Worm (Caenorhabditis elegans): Measurements from ENCODE around the gene npa-1.
A peak's percentile ranks its signal among the peaks of the same experiment; 100 is the strongest.

The npa-1 gene

DNA sequence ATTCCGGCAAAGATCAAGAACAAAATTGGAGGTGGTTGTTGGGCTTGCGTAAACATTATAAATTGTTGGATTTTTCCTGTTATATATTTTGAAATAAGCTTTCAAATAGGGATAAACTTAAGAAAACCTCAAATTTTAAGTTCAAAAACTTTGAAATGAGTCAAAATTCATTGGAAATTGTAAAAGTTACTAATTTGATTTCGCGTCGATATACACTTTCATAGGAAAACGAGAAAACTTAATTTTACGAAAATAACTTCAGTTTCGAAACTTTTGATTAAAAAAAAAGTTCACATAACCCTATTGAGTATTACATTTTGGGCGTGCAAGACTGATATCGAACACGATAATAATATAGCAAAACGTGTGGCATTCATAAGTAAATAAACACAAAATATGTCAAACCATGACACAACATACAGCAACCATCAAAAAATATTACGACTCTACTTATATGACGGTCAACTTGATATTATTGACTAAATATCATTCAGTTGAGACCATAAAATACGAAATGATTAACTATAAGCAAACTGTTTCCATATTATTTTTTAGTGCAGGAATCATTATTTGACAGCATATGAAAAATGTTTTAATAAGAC lies 20.6 kb downstream of the npa-1 start:
- TF ChIP-seq dao-5 (tag; optimal IDR thresholded peaks at IDR 0.05) (no peak), W03F9.2 (tag; optimal IDR thresholded peaks at IDR 0.05) (no peak), him-1 (tag; optimal IDR thresholded peaks at IDR 0.05) (no peak)

DNA sequence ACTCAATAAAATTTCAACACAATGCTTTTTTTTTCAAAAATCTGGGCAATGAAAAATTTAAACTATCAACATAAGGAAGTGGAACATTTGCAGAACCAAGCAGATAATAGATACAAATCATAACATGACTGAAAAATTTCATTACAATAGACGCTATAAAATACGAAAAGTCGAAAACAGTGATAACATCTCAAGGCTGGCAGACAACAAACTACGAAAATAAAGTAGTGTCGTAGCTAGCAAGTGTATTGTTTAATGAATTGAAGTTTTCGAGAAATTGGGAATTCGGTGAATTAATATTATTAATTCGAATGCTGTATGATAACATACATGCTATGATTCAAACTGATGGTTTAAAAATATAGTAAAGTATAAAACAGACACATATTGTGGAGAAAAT lies 21.2 kb downstream of the npa-1 start:
- TF ChIP-seq dao-5 (tag; optimal IDR thresholded peaks at IDR 0.05) (no peak), him-1 (tag; optimal IDR thresholded peaks at IDR 0.05) (no peak), W03F9.2 (tag; optimal IDR thresholded peaks at IDR 0.05) (no peak)

DNA sequence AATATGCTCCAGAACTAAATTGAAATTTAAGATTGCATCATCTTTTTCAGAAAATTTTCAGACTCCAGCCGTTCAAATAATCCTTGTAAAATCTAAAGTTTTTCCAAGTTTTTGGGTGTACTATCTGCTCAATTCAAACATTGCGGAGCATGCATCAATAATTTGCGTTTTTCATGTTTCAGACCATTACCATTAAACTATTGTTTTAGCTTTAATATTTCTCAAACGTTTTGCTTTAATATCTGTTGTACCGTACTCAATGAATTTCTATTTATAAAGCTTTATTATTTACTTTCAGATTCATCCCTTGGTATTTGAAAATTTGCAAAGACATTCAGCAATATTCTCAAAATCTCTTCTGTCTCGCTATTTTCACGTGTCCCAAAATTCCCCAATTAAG lies 27.7 kb downstream of the npa-1 start, which contains the start of gene odr-2:
TSS of gene odr-2 (plus strand) at position 301 of the 400 bp plus-strand sequence.
- TF ChIP-seq dao-5 (tag; optimal IDR thresholded peaks at IDR 0.05), result no peak
- TF ChIP-seq him-1 (tag; optimal IDR thresholded peaks at IDR 0.05), result no peak
- no peak for TF ChIP-seq W03F9.2 (tag; optimal IDR thresholded peaks at IDR 0.05)

DNA sequence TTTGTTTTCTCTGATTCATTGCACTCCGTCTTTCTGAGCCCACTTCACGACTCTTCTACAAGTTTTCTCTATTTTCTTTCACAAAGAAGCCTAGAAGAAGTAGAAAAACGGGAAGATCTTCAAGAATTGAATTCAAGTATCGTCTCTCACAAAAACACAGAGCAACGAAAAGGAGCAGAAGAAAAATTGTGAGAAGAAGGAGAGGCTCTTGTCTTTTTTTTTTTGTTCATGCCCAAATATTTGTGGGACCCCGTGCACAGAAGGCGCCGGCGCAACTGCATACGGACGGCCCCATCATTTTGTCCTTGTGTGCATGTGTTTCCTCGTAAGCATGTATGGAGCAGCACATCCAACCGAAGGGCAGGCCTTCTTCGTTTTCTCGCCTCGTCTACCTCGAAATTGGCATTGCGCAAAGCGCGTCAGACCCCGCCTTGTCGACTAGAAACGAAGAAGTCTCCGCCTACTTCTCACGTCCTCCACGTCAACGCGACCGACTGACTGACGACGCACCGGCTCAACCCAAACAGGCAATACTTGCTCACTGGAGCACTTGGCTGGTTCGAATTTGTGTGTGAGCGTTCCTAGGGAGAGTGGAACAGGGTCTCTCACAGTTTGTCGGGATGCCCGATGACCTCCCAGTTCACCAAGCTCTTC lies 31.0 kb downstream of the npa-1 start:
- TF ChIP-seq him-1 (tag; optimal IDR thresholded peaks at IDR 0.05), result peak; percentile 17
- no peak for TF ChIP-seq W03F9.2 (tag; optimal IDR thresholded peaks at IDR 0.05)
- no peak for TF ChIP-seq dao-5 (tag; optimal IDR thresholded peaks at IDR 0.05)

DNA sequence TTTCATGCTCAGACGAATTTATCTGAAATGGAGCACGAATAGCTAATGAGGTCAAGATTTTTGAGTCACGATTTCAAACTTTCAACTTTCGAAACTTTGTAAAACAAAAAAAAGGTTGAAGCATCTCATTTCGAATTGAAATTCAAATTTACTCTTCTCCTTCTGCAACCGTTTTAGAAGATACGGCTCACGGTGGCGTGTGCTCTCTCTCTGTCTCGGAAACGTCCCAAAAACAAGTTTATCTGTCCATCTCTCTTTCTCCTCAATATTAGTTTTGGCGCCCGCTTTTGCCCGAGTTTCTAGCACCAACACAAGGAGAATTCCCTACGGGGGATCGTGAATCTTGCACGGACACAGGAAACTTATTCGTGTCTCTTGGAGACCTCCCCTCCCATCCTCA lies 34.8 kb downstream of the npa-1 start:
- TF ChIP-seq dao-5 (tag; optimal IDR thresholded peaks at IDR 0.05) (no peak), him-1 (tag; optimal IDR thresholded peaks at IDR 0.05) (no peak), W03F9.2 (tag; optimal IDR thresholded peaks at IDR 0.05) (no peak)

DNA sequence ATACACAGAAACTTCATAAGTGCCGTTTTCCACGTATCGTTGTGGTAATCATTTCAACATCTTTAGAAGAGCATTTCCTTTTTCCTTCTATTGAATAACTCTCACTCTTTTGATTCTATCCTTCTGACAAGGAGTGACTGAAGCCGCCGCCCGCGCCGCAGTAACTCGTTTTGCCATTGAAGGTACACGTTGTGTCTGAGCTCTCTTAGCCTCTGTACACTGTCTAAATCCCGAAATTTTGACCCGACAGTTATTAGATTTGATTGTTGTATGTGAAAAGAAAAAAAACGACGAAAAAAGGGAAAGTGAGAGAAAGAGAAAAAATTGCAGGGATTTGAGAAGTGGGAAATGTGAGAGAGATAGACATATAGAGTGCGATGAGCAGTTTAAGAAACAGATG lies 35.7 kb downstream of the npa-1 start:
- no peak for TF ChIP-seq dao-5 (tag; optimal IDR thresholded peaks at IDR 0.05)

DNA sequence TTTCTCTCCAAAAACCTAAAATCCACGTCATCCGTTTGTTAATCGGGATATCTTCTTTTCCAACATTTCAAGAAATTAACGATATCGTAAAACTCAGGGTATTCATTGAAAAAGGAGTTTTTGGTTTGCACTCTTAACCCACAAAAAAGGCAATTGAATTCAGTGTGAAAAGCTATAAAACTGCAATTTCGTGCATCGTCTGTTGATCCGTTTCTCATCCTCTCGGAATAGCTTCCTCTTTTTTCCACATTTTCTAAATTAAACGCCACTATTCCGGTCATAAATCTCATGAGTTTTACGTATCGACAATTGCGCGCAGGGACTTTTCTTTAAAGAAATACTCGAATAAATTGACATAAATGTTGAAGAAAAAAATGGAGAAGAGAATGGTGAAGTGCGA lies 36.6 kb downstream of the npa-1 start:
- TF ChIP-seq dao-5 (tag; optimal IDR thresholded peaks at IDR 0.05), result no peak
- TF ChIP-seq him-1 (tag; optimal IDR thresholded peaks at IDR 0.05), result no peak
- no peak for TF ChIP-seq W03F9.2 (tag; optimal IDR thresholded peaks at IDR 0.05)

DNA sequence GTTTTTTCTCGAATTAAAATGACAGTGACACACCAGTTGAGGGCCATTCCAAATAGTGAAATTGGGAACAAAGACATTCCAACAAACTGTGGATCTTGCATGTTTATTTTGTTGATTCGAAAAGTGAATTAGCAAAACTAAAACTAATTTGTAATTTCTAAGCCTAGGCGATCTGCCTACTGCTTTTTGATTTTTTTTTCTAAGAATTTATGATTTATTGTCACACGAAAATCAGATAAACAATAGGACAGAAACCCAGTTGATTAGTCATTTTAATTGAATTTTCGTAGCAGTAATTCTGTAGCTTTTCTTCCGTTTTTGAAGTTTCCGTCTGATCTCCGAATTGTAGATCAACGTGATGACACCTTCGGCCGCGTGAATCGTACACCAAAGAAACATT lies 43.2 kb downstream of the npa-1 start, which contains the start of gene srx-33:
TSS of gene srx-33 (minus strand) at position 101 of the 400 bp plus-strand sequence.
- no peak for TF ChIP-seq dao-5 (tag; optimal IDR thresholded peaks at IDR 0.05)
- no peak for TF ChIP-seq W03F9.2 (tag; optimal IDR thresholded peaks at IDR 0.05)
- TF ChIP-seq him-1 (tag; optimal IDR thresholded peaks at IDR 0.05), result no peak

DNA sequence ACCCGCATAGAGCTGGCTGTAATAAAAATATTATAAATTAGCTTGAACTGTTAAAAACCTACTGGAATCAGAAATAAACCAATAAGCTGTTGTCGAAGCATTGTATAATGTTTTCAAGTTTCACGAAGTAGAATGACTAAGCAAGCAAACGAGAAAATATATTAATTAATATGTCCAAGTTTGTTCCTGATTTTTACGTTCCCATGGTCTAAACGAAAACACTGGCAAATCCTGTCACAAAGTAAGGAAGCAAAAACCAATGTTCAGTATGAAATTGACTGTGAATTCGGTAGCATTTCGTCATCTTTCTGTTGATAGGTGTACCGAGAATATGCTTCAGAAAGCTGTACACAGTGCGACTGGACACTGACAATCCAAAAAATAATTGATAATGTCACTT lies 44.6 kb downstream of the npa-1 start, which contains the start of gene srx-34:
TSS of gene srx-34 (minus strand) at position 101 of the 400 bp plus-strand sequence.
- TF ChIP-seq him-1 (tag; optimal IDR thresholded peaks at IDR 0.05) (no peak), dao-5 (tag; optimal IDR thresholded peaks at IDR 0.05) (no peak), W03F9.2 (tag; optimal IDR thresholded peaks at IDR 0.05) (no peak)

DNA sequence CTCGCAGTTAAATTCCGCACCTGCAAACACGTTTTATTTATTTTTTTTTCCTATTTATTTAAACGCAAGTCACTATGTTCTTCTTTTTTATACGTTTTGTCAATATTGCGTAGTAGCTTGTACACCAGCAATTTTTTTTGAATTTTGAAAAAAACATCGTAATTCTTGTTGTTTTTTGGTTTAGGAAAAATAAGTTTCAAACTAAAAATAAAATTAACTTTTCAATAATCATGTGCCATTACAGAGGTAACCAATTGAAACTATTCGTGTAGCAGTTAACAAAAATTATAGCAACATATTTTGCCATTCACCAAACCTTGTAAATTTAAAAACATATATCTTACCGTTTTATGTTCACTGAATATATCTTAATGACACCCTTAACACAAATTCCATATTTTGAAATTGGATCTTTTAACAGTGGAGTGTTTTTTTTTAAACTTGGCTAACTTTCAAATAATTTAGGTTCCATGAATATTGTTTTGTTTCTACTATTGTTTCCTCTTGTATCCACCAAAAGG lies 47.7 kb downstream of the npa-1 start, which contains the start of gene lmd-5:
TSS of gene lmd-5 (plus strand) at position 471 of the 521 bp plus-strand sequence.
- TF ChIP-seq W03F9.2 (tag; optimal IDR thresholded peaks at IDR 0.05) (no peak), him-1 (tag; optimal IDR thresholded peaks at IDR 0.05) (no peak), dao-5 (tag; optimal IDR thresholded peaks at IDR 0.05) (no peak)

DNA sequence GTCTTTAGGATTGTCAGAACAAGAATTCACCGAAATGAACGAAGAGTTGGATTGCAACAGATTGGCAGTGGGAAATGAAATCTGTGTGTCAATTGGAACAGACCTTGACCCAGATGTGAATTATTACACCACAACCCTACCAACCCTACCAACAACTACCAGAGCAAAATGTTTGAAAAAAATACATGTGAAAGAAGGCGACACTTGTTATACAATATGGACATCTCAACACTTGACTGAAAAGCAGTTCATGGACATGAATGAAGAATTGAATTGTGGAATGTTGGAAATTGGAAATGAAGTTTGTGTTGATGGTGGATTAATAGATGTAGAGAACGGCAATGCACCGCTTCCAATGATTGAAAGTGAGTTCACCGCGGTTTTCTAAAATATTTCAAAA lies 48.4 kb downstream of the npa-1 start:
- TF ChIP-seq W03F9.2 (tag; optimal IDR thresholded peaks at IDR 0.05), result no peak
- TF ChIP-seq him-1 (tag; optimal IDR thresholded peaks at IDR 0.05), result no peak
- TF ChIP-seq dao-5 (tag; optimal IDR thresholded peaks at IDR 0.05), result no peak

DNA sequence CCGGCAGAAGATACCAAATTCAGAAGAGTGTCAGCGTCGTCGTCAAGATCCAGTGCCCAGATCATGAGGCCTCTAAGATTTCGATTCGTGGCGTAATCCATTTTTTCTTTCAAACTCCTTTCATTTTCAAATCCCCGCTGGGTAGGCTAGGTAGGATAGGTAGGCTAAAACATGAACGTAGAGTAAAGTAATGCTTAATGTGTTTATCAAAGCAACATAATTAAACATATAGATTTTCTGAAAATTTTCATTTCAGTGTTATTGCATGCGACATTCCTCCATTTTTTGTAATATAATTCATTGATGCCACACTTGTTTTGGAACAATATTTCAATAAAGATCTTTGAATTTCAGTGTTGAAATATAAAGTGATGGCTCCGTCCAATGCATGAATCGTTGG lies 53.9 kb downstream of the npa-1 start, which contains the start of gene T01C4.8:
TSS of gene T01C4.8 (minus strand) at position 101 of the 400 bp plus-strand sequence.
- TF ChIP-seq W03F9.2 (tag; optimal IDR thresholded peaks at IDR 0.05) (no peak), him-1 (tag; optimal IDR thresholded peaks at IDR 0.05) (no peak), dao-5 (tag; optimal IDR thresholded peaks at IDR 0.05) (no peak)

DNA sequence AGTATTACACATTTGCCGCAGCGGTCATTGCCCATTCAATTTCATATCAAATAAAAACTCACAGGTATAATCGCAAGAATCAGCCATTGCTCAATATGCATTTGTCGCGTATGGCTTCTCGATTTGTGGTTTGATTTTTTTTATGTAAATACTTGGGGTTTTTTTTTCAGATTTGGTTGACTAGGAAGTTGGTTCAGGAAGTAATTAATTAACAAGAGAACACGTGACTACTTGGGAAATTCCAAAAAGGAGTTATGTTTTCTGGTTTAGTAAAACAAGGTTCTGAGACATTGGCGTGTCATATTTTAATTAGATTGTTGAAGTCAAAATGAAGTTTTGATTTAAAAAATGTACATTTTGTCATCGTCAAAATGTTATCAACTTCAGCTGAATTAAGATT lies 55.4 kb downstream of the npa-1 start, which contains the start of gene srx-36:
TSS of gene srx-36 (minus strand) at position 101 of the 400 bp plus-strand sequence.
- TF ChIP-seq him-1 (tag; optimal IDR thresholded peaks at IDR 0.05) (no peak), W03F9.2 (tag; optimal IDR thresholded peaks at IDR 0.05) (no peak), dao-5 (tag; optimal IDR thresholded peaks at IDR 0.05) (no peak)

Data from whole organism, L4/young adult.